Worm (Caenorhabditis elegans) whole organism, late embryonic: Measurements from ENCODE around the gene cpg-19.

Experiments
- K02D7.2 ChIP-seq: sonication (generic microtip); optimal IDR thresholded peaks from 2 replicates; lab custom pipeline; 2017; ENCODE audit warnings: mild to moderate bottlenecking, missing genetic modification characterization, missing compliant biosample characterization
- K09A11.1 ChIP-seq: sonication (generic microtip); optimal IDR thresholded peaks from 2 replicates; lab custom pipeline; 2017; ENCODE audit warnings: antibody characterized with exemption, mild to moderate bottlenecking, missing genetic modification characterization, missing compliant biosample characterization; ENCODE audit not compliant: insufficient read depth
- T23F11.4 ChIP-seq: fragments of 200-800 bp; sonication (Bioruptor generic); optimal IDR thresholded peaks from 2 replicates; lab custom pipeline; 2018; ENCODE audit warnings: mild to moderate bottlenecking, missing genetic modification characterization, missing compliant biosample characterization
- Y22D7AL.16 ChIP-seq: sonication (generic microtip); optimal IDR thresholded peaks from 2 replicates; lab custom pipeline; 2016; ENCODE audit warnings: missing genetic modification characterization, missing compliant biosample characterization
- ama-1 ChIP-seq: fragments of 150-350 bp; optimal IDR thresholded peaks from 2 replicates; lab custom pipeline; 2014
- ceh-18 ChIP-seq: sonication (generic microtip); optimal IDR thresholded peaks from 2 replicates; lab custom pipeline; 2016; ENCODE audit warnings: missing genetic modification characterization, missing compliant biosample characterization
- ceh-2 ChIP-seq: sonication (generic microtip); optimal IDR thresholded peaks from 2 replicates; lab custom pipeline; 2016; ENCODE audit warnings: missing genotype, missing genetic modification characterization, missing compliant biosample characterization
- ceh-24 ChIP-seq: sonication (generic microtip); optimal IDR thresholded peaks from 2 replicates; lab custom pipeline; 2016; ENCODE audit warnings: mild to moderate bottlenecking, missing genetic modification characterization, missing compliant biosample characterization
- ceh-30 ChIP-seq: fragments of 150-350 bp; optimal IDR thresholded peaks from 2 replicates; lab custom pipeline; 2014; ENCODE audit warnings: missing biosample characterization, missing genetic modification characterization
- ceh-34 ChIP-seq: sonication (generic microtip); optimal IDR thresholded peaks from 2 replicates; lab custom pipeline; 2016; ENCODE audit warnings: mild to moderate bottlenecking, missing genetic modification characterization, missing compliant biosample characterization
- ceh-45 ChIP-seq: fragments of 200-800 bp; sonication (Bioruptor generic); IDR thresholded peaks from 2 replicates; pipeline ENCODE4 v1.3.6; 2022; ENCODE audit warnings: missing genetic modification reagents, missing genetic modification characterization, missing compliant biosample characterization
- ceh-48 ChIP-seq: sonication (generic microtip); optimal IDR thresholded peaks from 2 replicates; lab custom pipeline; 2016; ENCODE audit warnings: missing genetic modification characterization, inconsistent platforms, missing compliant biosample characterization
- ceh-9 ChIP-seq: sonication (generic microtip); optimal IDR thresholded peaks from 2 replicates; lab custom pipeline; 2016; ENCODE audit warnings: mild to moderate bottlenecking, missing genetic modification characterization, inconsistent platforms, missing compliant biosample characterization
- che-1 ChIP-seq: sonication (generic microtip); optimal IDR thresholded peaks from 2 replicates; lab custom pipeline; 2016; ENCODE audit warnings: mild to moderate bottlenecking, missing genetic modification characterization, missing compliant biosample characterization
- dmd-4 ChIP-seq: sonication (generic microtip); optimal IDR thresholded peaks from 2 replicates; lab custom pipeline; 2016; ENCODE audit warnings: borderline replicate concordance, missing genetic modification characterization, missing compliant biosample characterization
- elt-4 ChIP-seq: sonication (generic microtip); optimal IDR thresholded peaks from 2 replicates; lab custom pipeline; 2016; ENCODE audit warnings: missing genetic modification characterization, missing compliant biosample characterization
- eyg-1 ChIP-seq: sonication (generic microtip); optimal IDR thresholded peaks from 2 replicates; lab custom pipeline; 2016; ENCODE audit warnings: missing genotype, missing genetic modification characterization, missing compliant biosample characterization
- fkh-10 ChIP-seq: fragments of 150-350 bp; optimal IDR thresholded peaks from 2 replicates; lab custom pipeline; 2014; ENCODE audit warnings: missing biosample characterization, missing genetic modification reagents, missing genetic modification characterization
- hlh-13 ChIP-seq: fragments of 200-800 bp; sonication (Bioruptor generic); optimal IDR thresholded peaks from 2 replicates; lab custom pipeline; 2018; ENCODE audit warnings: mild to moderate bottlenecking, missing genetic modification characterization, missing compliant biosample characterization
- hlh-6 ChIP-seq: sonication (generic microtip); optimal IDR thresholded peaks from 2 replicates; lab custom pipeline; 2016; ENCODE audit warnings: missing genotype, missing genetic modification characterization, missing compliant biosample characterization
- hlh-8 ChIP-seq: sonication (generic microtip); optimal IDR thresholded peaks from 2 replicates; lab custom pipeline; 2016; ENCODE audit warnings: missing genotype, missing genetic modification characterization, missing compliant biosample characterization
- lim-6 ChIP-seq: sonication (generic microtip); optimal IDR thresholded peaks from 2 replicates; lab custom pipeline; 2016; ENCODE audit warnings: missing genetic modification characterization, missing compliant biosample characterization
- madf-2 ChIP-seq: sonication (generic microtip); optimal IDR thresholded peaks from 2 replicates; lab custom pipeline; 2017; ENCODE audit warnings: missing genetic modification characterization, missing compliant biosample characterization
- mec-3 ChIP-seq: sonication (generic microtip); optimal IDR thresholded peaks from 2 replicates; lab custom pipeline; 2016; ENCODE audit warnings: borderline replicate concordance, missing genetic modification characterization, missing compliant biosample characterization
- nfya-1 ChIP-seq: sonication (generic microtip); optimal IDR thresholded peaks from 2 replicates; lab custom pipeline; 2017; ENCODE audit warnings: missing genetic modification characterization, mild to moderate bottlenecking, missing compliant biosample characterization, antibody characterized with exemption, moderate library complexity
- nhr-11 ChIP-seq: fragments of 150-350 bp; optimal IDR thresholded peaks from 2 replicates; lab custom pipeline; 2014; ENCODE audit warnings: missing biosample characterization, missing genetic modification characterization
- nhr-232 ChIP-seq: sonication (generic microtip); optimal IDR thresholded peaks from 2 replicates; lab custom pipeline; 2016; ENCODE audit warnings: missing genetic modification characterization, missing compliant biosample characterization
- pat-9 ChIP-seq: fragments of 200-800 bp; sonication (Bioruptor generic); optimal IDR thresholded peaks from 2 replicates; lab custom pipeline; 2018; ENCODE audit warnings: mild to moderate bottlenecking, missing genetic modification characterization, moderate library complexity, missing compliant biosample characterization
- pha-4 ChIP-seq: fragments of 150-350 bp; optimal IDR thresholded peaks from 2 replicates; lab custom pipeline; 2018; ENCODE audit warnings: missing biosample characterization, missing genetic modification reagents, missing genetic modification characterization
- pros-1 ChIP-seq: fragments of 150-350 bp; optimal IDR thresholded peaks from 2 replicates; lab custom pipeline; 2014; ENCODE audit warnings: missing biosample characterization, missing genetic modification reagents, missing genetic modification characterization
- rnt-1 ChIP-seq: sonication (generic microtip); optimal IDR thresholded peaks from 2 replicates; lab custom pipeline; 2016; ENCODE audit warnings: missing genetic modification characterization, missing compliant biosample characterization
- sdc-2 ChIP-seq: sonication (generic microtip); optimal IDR thresholded peaks from 2 replicates; lab custom pipeline; 2016; ENCODE audit warnings: missing genotype, missing genetic modification characterization, missing compliant biosample characterization
- sox-2 ChIP-seq: fragments of 200-800 bp; sonication (Bioruptor generic); IDR thresholded peaks from 2 replicates; pipeline ENCODE4 v1.3.6; 2022; ENCODE audit warnings: missing genetic modification reagents, missing genetic modification characterization, missing compliant biosample characterization
- tbx-2 ChIP-seq: sonication (generic microtip); optimal IDR thresholded peaks from 2 replicates; lab custom pipeline; 2016; ENCODE audit warnings: missing genetic modification characterization, missing compliant biosample characterization
- tbx-7 ChIP-seq: sonication (generic microtip); optimal IDR thresholded peaks from 2 replicates; lab custom pipeline; 2016; ENCODE audit warnings: missing genotype, missing genetic modification characterization, missing compliant biosample characterization
- unc-3 ChIP-seq, 2 experiments: fragments of 200-800 bp in 1 of 2; sonication (Bioruptor generic) in 1 of 2; sonication (generic microtip) in 1 of 2; conservative IDR thresholded peaks in 1 of 2; optimal IDR thresholded peaks in 1 of 2; 2 replicates each; pipeline versions ENCODE4 v1.3.6 to Lab custom; 2016 to 2022; ENCODE audit warnings: missing compliant biosample characterization in 2 of 2, missing genetic modification characterization in 2 of 2, missing genetic modification reagents in 1 of 2
- unc-42 ChIP-seq: sonication (generic microtip); optimal IDR thresholded peaks from 2 replicates; lab custom pipeline; 2016; ENCODE audit warnings: missing genotype, missing genetic modification characterization, missing compliant biosample characterization
- unc-55 ChIP-seq: sonication (generic microtip); optimal IDR thresholded peaks from 2 replicates; lab custom pipeline; 2017; ENCODE audit warnings: missing biosample characterization, missing genetic modification reagents, missing genetic modification characterization
- unc-86 ChIP-seq: sonication (generic microtip); optimal IDR thresholded peaks from 2 replicates; lab custom pipeline; 2016; ENCODE audit warnings: missing genetic modification characterization, missing compliant biosample characterization

Gene cpg-19

ce11 chrX:16621467-16621866 is at the start of gene cpg-19:
Gene cpg-19, plus strand, starts transcription at chrX:16621807.
- TF ChIP-seq che-1 (tag; lab: Kevin White, UChicago) (no peak), ceh-24 (tag; lab: Kevin White, UChicago) (no peak), elt-4 (no peak), hlh-8 (tag; lab: Kevin White, UChicago) (no peak), ceh-18 (tag; lab: Kevin White, UChicago) (no peak), ceh-48 (no peak), nhr-11 (tag; lab: Kevin White, UChicago) (no peak), sox-2 (GFP tag; lab: Robert Waterston, UW) (no peak), pha-4 (tag; lab: Kevin White, UChicago) (no peak), tbx-7 (no peak), ceh-9 (tag; lab: Kevin White, UChicago) (no peak), hlh-6 (no peak)

DNA sequence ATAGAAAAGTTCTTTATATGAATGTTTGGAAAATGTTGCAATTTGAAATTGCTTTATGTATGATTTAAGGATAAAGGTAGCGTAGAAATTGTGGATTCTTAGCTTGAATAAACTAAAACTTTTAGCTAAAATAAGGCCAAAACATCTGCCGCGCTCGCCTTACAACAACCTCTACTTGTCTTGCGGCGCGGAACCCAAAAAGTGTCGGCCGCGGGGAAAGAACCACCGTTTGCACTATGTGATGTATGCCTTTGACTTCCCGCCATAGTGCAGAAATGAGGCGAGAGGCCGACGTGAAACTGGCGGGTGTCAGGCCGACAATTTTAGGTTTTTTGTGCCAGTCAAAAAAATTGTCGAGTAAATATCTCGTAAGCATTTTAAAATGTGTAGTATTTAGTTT is 49.7 kb upstream of the cpg-19 start:
- no peak for TF ChIP-seq sox-2 (GFP tag; lab: Robert Waterston, UW)
- TF ChIP-seq unc-42 (tag; lab: Kevin White, UChicago) = no peak
- TF ChIP-seq ceh-24 (tag; lab: Kevin White, UChicago) = no peak
- TF ChIP-seq lim-6 (tag; lab: Kevin White, UChicago) = no peak
- no peak for TF ChIP-seq pat-9 (tag; lab: Kevin White, UChicago)
- TF ChIP-seq hlh-13 = no peak
- TF ChIP-seq rnt-1 (tag; lab: Kevin White, UChicago) = no peak
- TF ChIP-seq mec-3 (tag; lab: Kevin White, UChicago) = no peak
- no peak for TF ChIP-seq K02D7.2 (tag; lab: Kevin White, UChicago)

ce11 chrX:16574303-16574702 is 47.3 kb upstream of the cpg-19 start:
- TF ChIP-seq K02D7.2 (tag; lab: Kevin White, UChicago) (no peak), K09A11.1 (tag; lab: Kevin White, UChicago) (no peak), ceh-18 (tag; lab: Kevin White, UChicago) (no peak), mec-3 (tag; lab: Kevin White, UChicago) (no peak), T23F11.4 (GFP tag; lab: Kevin White, UChicago) (no peak), eyg-1 (no peak), ceh-30 (tag; lab: Kevin White, UChicago) (no peak), pros-1 (tag; lab: Kevin White, UChicago) (no peak), unc-42 (tag; lab: Kevin White, UChicago) (no peak), nfya-1 (tag; lab: Kevin White, UChicago) (no peak), unc-55 (GFP tag; lab: Kevin White, UChicago) (no peak), ama-1 (no peak), che-1 (tag; lab: Kevin White, UChicago) (no peak), sdc-2 (tag; lab: Kevin White, UChicago) (no peak), ceh-48 (no peak), nhr-232 (tag; lab: Kevin White, UChicago) (no peak), unc-86 (tag; lab: Kevin White, UChicago) (no peak)

- TF ChIP-seq madf-2 (no peak), hlh-8 (tag; lab: Kevin White, UChicago) (no peak), hlh-13 (no peak), Y22D7AL.16 (no peak), ceh-45 (no peak), fkh-10 (no peak), unc-3 (GFP tag; conservative IDR thresholded peaks at IDR 0.05; lab: Robert Waterston, UW) (no peak), unc-3 (tag; optimal IDR thresholded peaks at IDR 0.05; lab: Kevin White, UChicago) (no peak), ceh-2 (tag; lab: Kevin White, UChicago) (no peak), ceh-34 (tag; lab: Kevin White, UChicago) (no peak), ceh-9 (tag; lab: Kevin White, UChicago) (no peak), dmd-4 (no peak), tbx-2 (tag; lab: Kevin White, UChicago) (no peak), eyg-1 (no peak), ama-1 (no peak), pha-4 (tag; lab: Kevin White, UChicago) (no peak)
Observed at ce11 chrX:16575262-16575661, 46.3 kb upstream of the cpg-19 start.
